Fruit fly (Drosophila melanogaster): Measurements from ENCODE around the gene CG43703.

CG43703 gene

dm6 chr2L:3771109-3772067, 6.1 kb downstream of the CG43703 start, which contains the start of gene bowl (continued):
- peak; percentile 77 for TF ChIP-seq cg (GFP tag; optimal IDR thresholded peaks at IDR 0.05)
- peak; percentile 97 for TF ChIP-seq ttk (GFP tag; IDR thresholded peaks at IDR 0.05)
- peak; percentile 19 for TF ChIP-seq CG34376 (GFP tag; optimal IDR thresholded peaks at IDR 0.05)
- peak; percentile 94 for TF ChIP-seq CG17829 (tag; optimal IDR thresholded peaks at IDR 0.05)
- TF ChIP-seq Doc2 (GFP tag; IDR thresholded peaks at IDR 0.05) = peak; percentile 75; the same call in 1 of the 2 replicates
- peak; percentile 10 for TF ChIP-seq CG9797 (GFP tag; optimal IDR thresholded peaks at IDR 0.05)
- no peak for TF ChIP-seq Dfd (GFP tag; optimal IDR thresholded peaks at IDR 0.05)
- TF ChIP-seq CG17802 (tag; optimal IDR thresholded peaks at IDR 0.05) = peak; percentile 57
- peak; percentile 97 for TF ChIP-seq CG2120 (GFP tag; optimal IDR thresholded peaks at IDR 0.05)
- TF ChIP-seq Asciz (GFP tag; optimal IDR thresholded peaks at IDR 0.05) = peak; percentile 89
- peak; percentile 59 for TF ChIP-seq Kr (GFP tag; optimal IDR thresholded peaks at IDR 0.05)
- TF ChIP-seq dm (GFP tag; optimal IDR thresholded peaks at IDR 0.05) = peak; percentile 81
- peak; percentile 91 for TF ChIP-seq CG9437 (GFP tag; optimal IDR thresholded peaks at IDR 0.05)
- TF ChIP-seq CG16779 (GFP tag; IDR thresholded peaks at IDR 0.05) = peak; percentile 88
- peak; percentile 91 for TF ChIP-seq nmo (GFP tag; optimal IDR thresholded peaks at IDR 0.05)
- TF ChIP-seq CG14014 (GFP tag; IDR thresholded peaks at IDR 0.05) = peak; percentile 96
- peak; percentile 95 for TF ChIP-seq CG12299 (tag; optimal IDR thresholded peaks at IDR 0.05)
- 0 out of 2 replicates have a peak, but pooled peaks have one; percentile 28 for TF ChIP-seq bbx (GFP tag; IDR thresholded peaks at IDR 0.05; ENCODE audit: partially characterized antibody)
- TF ChIP-seq pho (GFP tag; optimal IDR thresholded peaks at IDR 0.05) = peak; percentile 96
- TF ChIP-seq Fer3 (tag; optimal IDR thresholded peaks at IDR 0.05) = peak; percentile 85
- TF ChIP-seq Dref (GFP tag; IDR thresholded peaks at IDR 0.05) = no peak
- peak; percentile 92 for TF ChIP-seq Max (GFP tag; optimal IDR thresholded peaks at IDR 0.05)
- 0 out of 3 replicates have a peak, but pooled peaks have one; percentile 21 for TF ChIP-seq CG34224 (GFP tag; IDR thresholded peaks at IDR 0.05; ENCODE audit: partially characterized antibody)
- TF ChIP-seq CG1024 (GFP tag; IDR thresholded peaks at IDR 0.05) = peak; percentile 93
- TF ChIP-seq Lhr (GFP tag; optimal IDR thresholded peaks at IDR 0.05) = peak; percentile 92
- TF ChIP-seq odd (GFP tag; optimal IDR thresholded peaks at IDR 0.05) = peak; percentile 92
- TF ChIP-seq ro (GFP tag; IDR thresholded peaks at IDR 0.05) = peak; percentile 94
- peak; percentile 92 for TF ChIP-seq Usf (GFP tag; optimal IDR thresholded peaks at IDR 0.05)
- peak; percentile 98 for TF ChIP-seq CG30403 (GFP tag; optimal IDR thresholded peaks at IDR 0.05)
- TF ChIP-seq sd (tag; optimal IDR thresholded peaks at IDR 0.05) = peak; percentile 95
- TF ChIP-seq CG2202 (tag; optimal IDR thresholded peaks at IDR 0.05) = peak; percentile 95
- peak; percentile 96 for TF ChIP-seq CG2712 (tag; optimal IDR thresholded peaks at IDR 0.05)
- peak; percentile 93 for TF ChIP-seq Xbp1 (GFP tag; optimal IDR thresholded peaks at IDR 0.05)
- peak; percentile 76 for TF ChIP-seq btn (GFP tag; optimal IDR thresholded peaks at IDR 0.05)
- peak; percentile 97 for TF ChIP-seq Rfx (GFP tag; IDR thresholded peaks at IDR 0.05)
- peak; percentile 91 for TF ChIP-seq Poxn (GFP tag; IDR thresholded peaks at IDR 0.05)
- TF ChIP-seq CG13287 (GFP tag; IDR thresholded peaks at IDR 0.05; ENCODE audit: partially characterized antibody) = no peak
- no peak for TF ChIP-seq yki (optimal IDR thresholded peaks at IDR 0.05)
- TF ChIP-seq bsh (GFP tag; optimal IDR thresholded peaks at IDR 0.05) = peak; percentile 93 to 99
- peak; percentile 89 for TF ChIP-seq CG11398 (GFP tag; optimal IDR thresholded peaks at IDR 0.05)
- peak; percentile 78 for TF ChIP-seq CG10431 (GFP tag; optimal IDR thresholded peaks at IDR 0.05)
- TF ChIP-seq CG9215 (GFP tag; IDR thresholded peaks at IDR 0.05) = peak; percentile 91
- TF ChIP-seq CG6813 (GFP tag; optimal IDR thresholded peaks at IDR 0.05) = peak; percentile 91
- peak; percentile 97 for TF ChIP-seq sim (GFP tag; IDR thresholded peaks at IDR 0.05)
- TF ChIP-seq CG30431 (GFP tag; optimal IDR thresholded peaks at IDR 0.05) = peak; percentile 93
- TF ChIP-seq chif (GFP tag; optimal IDR thresholded peaks at IDR 0.05) = peak; percentile 93 to 97
- 0 out of 3 replicates have a peak, but pooled peaks have one; percentile 17 for TF ChIP-seq Doc3 (GFP tag; IDR thresholded peaks at IDR 0.05; ENCODE audit: partially characterized antibody)
- peak; percentile 94 for TF ChIP-seq CG18619 (GFP tag; optimal IDR thresholded peaks at IDR 0.05)

Measured in whole organism, embryonic.